Fruit fly (Drosophila melanogaster) whole organism, embryonic: ENCODE results near the gene sti.

Experiments used
- Atf-2 ChIP-seq: fragments of 200-800 bp; sonication (Bioruptor generic); optimal IDR thresholded peaks from 2 replicates; lab custom pipeline; 2016; ENCODE audit warnings: missing biosample characterization, missing genetic modification characterization
- B-H1 ChIP-seq: fragments of 200-800 bp; sonication (Bioruptor generic); IDR thresholded peaks from 3 replicates; pipeline ENCODE4 v1.3.6; 2022; ENCODE audit warnings: missing biosample characterization, missing genetic modification characterization
- CG1024 ChIP-seq: fragments of 200-800 bp; sonication (Bioruptor generic); IDR thresholded peaks from 2 replicates; pipeline ENCODE4 v1.3.6; 2022; ENCODE audit warnings: missing biosample characterization, missing genetic modification characterization
- CG11504 ChIP-seq: fragments of 200-800 bp; sonication (Bioruptor generic); optimal IDR thresholded peaks from 3 replicates; lab custom pipeline; 2019; ENCODE audit warnings: missing biosample characterization, mild to moderate bottlenecking, missing genetic modification characterization, moderate library complexity
- CG11723 ChIP-seq: fragments of 200-800 bp; sonication (Bioruptor generic); optimal IDR thresholded peaks from 2 replicates; lab custom pipeline; 2017; ENCODE audit warnings: missing biosample characterization, mild to moderate bottlenecking, missing genetic modification characterization
- CG12219 ChIP-seq: fragments of 200-800 bp; sonication (Bioruptor generic); optimal IDR thresholded peaks from 3 replicates; lab custom pipeline; 2018; ENCODE audit warnings: missing biosample characterization, mild to moderate bottlenecking, missing genetic modification characterization
- CG12236 ChIP-seq: fragments of 200-800 bp; sonication (Bioruptor generic); optimal IDR thresholded peaks from 2 replicates; lab custom pipeline; 2016; ENCODE audit warnings: missing biosample characterization, missing genetic modification characterization
- CG13296 ChIP-seq: fragments of 200-800 bp; sonication (Bioruptor generic); optimal IDR thresholded peaks from 3 replicates; lab custom pipeline; 2018; ENCODE audit warnings: missing biosample characterization, mild to moderate bottlenecking, missing genetic modification characterization
- CG13894 ChIP-seq: fragments of 200-800 bp; sonication (Bioruptor generic); optimal IDR thresholded peaks from 3 replicates; lab custom pipeline; 2018; ENCODE audit warnings: missing biosample characterization, mild to moderate bottlenecking, missing genetic modification characterization, moderate library complexity
- CG14667 ChIP-seq: fragments of 200-800 bp; sonication (Bioruptor generic); IDR thresholded peaks from 2 replicates; pipeline ENCODE4 v1.3.6; 2022; ENCODE audit warnings: missing biosample characterization, missing genetic modification characterization
- CG15601 ChIP-seq: fragments of 200-800 bp; sonication (Bioruptor generic); optimal IDR thresholded peaks from 3 replicates; lab custom pipeline; 2019; ENCODE audit warnings: missing biosample characterization, mild to moderate bottlenecking, missing genetic modification characterization, moderate library complexity
- CG16779 ChIP-seq: fragments of 200-800 bp; sonication (Bioruptor generic); IDR thresholded peaks from 2 replicates; pipeline ENCODE4 v1.3.6; 2022; ENCODE audit warnings: missing biosample characterization, missing genetic modification characterization
- CG18619 ChIP-seq: fragments of 200-800 bp; sonication (Bioruptor generic); optimal IDR thresholded peaks from 3 replicates; lab custom pipeline; 2017; ENCODE audit warnings: missing biosample characterization, mild to moderate bottlenecking, missing genetic modification characterization
- CG2875 ChIP-seq: fragments of 200-800 bp; sonication (Bioruptor generic); optimal IDR thresholded peaks from 2 replicates; lab custom pipeline; 2017; ENCODE audit warnings: missing biosample characterization, mild to moderate bottlenecking, missing genetic modification characterization, missing genetic modification reagents
- CG34224 ChIP-seq: fragments of 200-800 bp; sonication (Bioruptor generic); IDR thresholded peaks from 3 replicates; pipeline ENCODE4 v1.3.6; 2022; ENCODE audit warnings: missing biosample characterization, missing genetic modification characterization; ENCODE audit not compliant: partially characterized antibody
- CG4424 ChIP-seq: fragments of 200-800 bp; sonication (Bioruptor generic); optimal IDR thresholded peaks from 3 replicates; lab custom pipeline; 2016; ENCODE audit warnings: missing biosample characterization, missing genetic modification characterization
- CG4617 ChIP-seq: fragments of 200-800 bp; sonication (Bioruptor generic); optimal IDR thresholded peaks from 3 replicates; lab custom pipeline; 2016; ENCODE audit warnings: missing biosample characterization, missing genetic modification characterization, borderline replicate concordance
- CG4854 ChIP-seq: fragments of 200-800 bp; sonication (Bioruptor generic); optimal IDR thresholded peaks from 2 replicates; lab custom pipeline; 2016; ENCODE audit warnings: missing biosample characterization, missing genetic modification characterization, inconsistent platforms
- CG7357 ChIP-seq: fragments of 200-800 bp; sonication (Bioruptor generic); IDR thresholded peaks from 3 replicates; pipeline ENCODE4 v1.3.6; 2022; ENCODE audit warnings: missing biosample characterization, missing genetic modification characterization
- CG7556 ChIP-seq: fragments of 200-800 bp; sonication (Bioruptor generic); optimal IDR thresholded peaks from 2 replicates; lab custom pipeline; 2017; ENCODE audit warnings: missing biosample characterization, mild to moderate bottlenecking, missing genetic modification characterization
- CG7786 ChIP-seq: fragments of 200-800 bp; sonication (Bioruptor generic); optimal IDR thresholded peaks from 2 replicates; lab custom pipeline; 2016; ENCODE audit warnings: missing biosample characterization, missing genetic modification characterization
- CG8089 ChIP-seq: fragments of 200-800 bp; sonication (Bioruptor generic); optimal IDR thresholded peaks from 3 replicates; lab custom pipeline; 2016; ENCODE audit warnings: missing biosample characterization, missing genetic modification characterization
- CG8359 ChIP-seq: fragments of 200-800 bp; sonication (Bioruptor generic); optimal IDR thresholded peaks from 2 replicates; lab custom pipeline; 2017; ENCODE audit warnings: missing biosample characterization, mild to moderate bottlenecking, missing genetic modification characterization, borderline replicate concordance
- CG9797 ChIP-seq: fragments of 200-800 bp; sonication (Bioruptor generic); optimal IDR thresholded peaks from 3 replicates; lab custom pipeline; 2018; ENCODE audit warnings: missing biosample characterization, mild to moderate bottlenecking, missing genetic modification characterization
- Elba2 ChIP-seq: fragments of 200-800 bp; sonication (Bioruptor generic); optimal IDR thresholded peaks from 3 replicates; lab custom pipeline; 2016; ENCODE audit warnings: missing biosample characterization, missing genetic modification characterization
- HmgD ChIP-seq: fragments of 200-800 bp; sonication (Bioruptor generic); optimal IDR thresholded peaks from 3 replicates; lab custom pipeline; 2016; ENCODE audit warnings: missing biosample characterization, missing genetic modification characterization
- Neu2 ChIP-seq: fragments of 200-800 bp; sonication (Bioruptor generic); optimal IDR thresholded peaks from 3 replicates; lab custom pipeline; 2016; ENCODE audit warnings: missing biosample characterization, missing genetic modification characterization, borderline replicate concordance
- Oli ChIP-seq: fragments of 200-800 bp; sonication (Bioruptor generic); optimal IDR thresholded peaks from 2 replicates; lab custom pipeline; 2018; ENCODE audit warnings: missing biosample characterization, mild to moderate bottlenecking, missing genetic modification characterization, moderate library complexity
- Ptx1 ChIP-seq: fragments of 200-800 bp; sonication (Bioruptor generic); IDR thresholded peaks from 2 replicates; pipeline ENCODE4 v1.3.6; 2022; ENCODE audit warnings: missing biosample characterization, missing genetic modification characterization
- Taf1 ChIP-seq: fragments of 200-800 bp; sonication (Bioruptor generic); IDR thresholded peaks from 2 replicates; pipeline ENCODE4 v1.3.6; 2022; ENCODE audit warnings: missing biosample characterization, missing genetic modification characterization
- ac ChIP-seq: fragments of 200-800 bp; sonication (Bioruptor generic); optimal IDR thresholded peaks from 3 replicates; lab custom pipeline; 2017; ENCODE audit warnings: missing biosample characterization, mild to moderate bottlenecking, missing genetic modification characterization
- bab2 ChIP-seq: fragments of 200-800 bp; sonication (Bioruptor generic); optimal IDR thresholded peaks from 2 replicates; lab custom pipeline; 2016; ENCODE audit warnings: missing biosample characterization, missing genetic modification characterization
- bcd ChIP-seq: fragments of 200-800 bp; sonication (Bioruptor generic); optimal IDR thresholded peaks from 2 replicates; lab custom pipeline; 2017; ENCODE audit warnings: missing biosample characterization, mild to moderate bottlenecking, missing genetic modification characterization
- caup ChIP-seq: fragments of 200-800 bp; sonication (Bioruptor generic); optimal IDR thresholded peaks from 3 replicates; lab custom pipeline; 2017; ENCODE audit warnings: missing biosample characterization, mild to moderate bottlenecking, missing genetic modification characterization, moderate library complexity; ENCODE audit not compliant: severe bottlenecking
- dmrt99B ChIP-seq: fragments of 200-800 bp; sonication (Bioruptor generic); optimal IDR thresholded peaks from 2 replicates; lab custom pipeline; 2018; ENCODE audit warnings: missing biosample characterization, mild to moderate bottlenecking, missing genetic modification characterization, moderate library complexity
- dpn ChIP-seq, 2 experiments: fragments of 200-800 bp; sonication (Bioruptor generic); optimal IDR thresholded peaks; 3 replicates each; lab custom pipeline; 2016; ENCODE audit warnings: missing biosample characterization in 2 of 2, missing genetic modification characterization in 2 of 2
- eyg ChIP-seq: fragments of 200-800 bp; sonication (Bioruptor generic); optimal IDR thresholded peaks from 3 replicates; lab custom pipeline; 2016; ENCODE audit warnings: missing biosample characterization, missing genetic modification characterization
- fd96Cb ChIP-seq: fragments of 200-800 bp; sonication (Bioruptor generic); optimal IDR thresholded peaks from 2 replicates; lab custom pipeline; 2018; ENCODE audit warnings: missing biosample characterization, mild to moderate bottlenecking, missing genetic modification characterization, moderate library complexity
- hbn ChIP-seq: fragments of 200-800 bp; sonication (Bioruptor generic); IDR thresholded peaks from 2 replicates; pipeline ENCODE4 v1.3.6; 2022; ENCODE audit warnings: missing biosample characterization, missing genetic modification characterization; ENCODE audit not compliant: partially characterized antibody
- hkb ChIP-seq, 2 experiments: fragments of 200-800 bp in 1 of 2; fragments of >200 bp in 1 of 2; sonication (Bioruptor generic) in 1 of 2; IDR thresholded peaks in 1 of 2; optimal IDR thresholded peaks in 1 of 2; 2 replicates each; pipeline versions ENCODE4 v1.3.6 to Lab custom; 2017 to 2022; ENCODE audit warnings: missing biosample characterization in 1 of 2, missing genetic modification characterization in 1 of 2
- ind ChIP-seq: fragments of 200-800 bp; sonication (Bioruptor generic); optimal IDR thresholded peaks from 3 replicates; lab custom pipeline; 2016; ENCODE audit warnings: missing biosample characterization, missing genetic modification characterization
- mld ChIP-seq: fragments of 200-800 bp; sonication (Bioruptor generic); IDR thresholded peaks from 3 replicates; pipeline ENCODE4 v1.3.6; 2022; ENCODE audit warnings: missing biosample characterization, missing genetic modification characterization; ENCODE audit not compliant: partially characterized antibody
- nerfin-1 ChIP-seq: fragments of 200-800 bp; sonication (Bioruptor generic); optimal IDR thresholded peaks from 3 replicates; lab custom pipeline; 2019; ENCODE audit warnings: missing biosample characterization, mild to moderate bottlenecking, missing genetic modification characterization, moderate library complexity
- rib ChIP-seq: fragments of 200-800 bp; sonication (Bioruptor generic); IDR thresholded peaks from 2 replicates; pipeline ENCODE4 v1.3.6; 2022; ENCODE audit warnings: missing biosample characterization, missing genetic modification characterization
- sd ChIP-seq: fragments of 200-800 bp; sonication (Bioruptor generic); optimal IDR thresholded peaks from 3 replicates; lab custom pipeline; 2018; ENCODE audit warnings: missing biosample characterization, mild to moderate bottlenecking, missing genetic modification characterization, moderate library complexity
- sr ChIP-seq: fragments of 200-800 bp; sonication (Bioruptor generic); IDR thresholded peaks from 3 replicates; pipeline ENCODE4 v1.3.6; 2022; ENCODE audit warnings: missing biosample characterization, missing genetic modification characterization
- twi ChIP-seq: fragments of 200-800 bp; optimal IDR thresholded peaks from 2 replicates; lab custom pipeline; 2019; ENCODE audit warnings: missing biosample characterization, mild to moderate bottlenecking, missing genetic modification characterization, moderate library complexity
- unpg ChIP-seq: fragments of 200-800 bp; sonication (Bioruptor generic); optimal IDR thresholded peaks from 3 replicates; lab custom pipeline; 2018; ENCODE audit warnings: missing biosample characterization, mild to moderate bottlenecking, missing genetic modification characterization, moderate library complexity

sti gene

dm6 chr3L:12529431-12530007 lies 14.9 kb upstream of the sti start (continued):
- no peak for TF ChIP-seq Elba2 (GFP tag; lab: Kevin White, UChicago)
- no peak for TF ChIP-seq CG16779 (GFP tag; lab: Robert Waterston, UW)
- no peak for TF ChIP-seq CG4854 (GFP tag; lab: Kevin White, UChicago)
- peak; percentile 41; the same call in 1 of the 2 replicates for TF ChIP-seq CG14667 (GFP tag; lab: Robert Waterston, UW)
- TF ChIP-seq CG2875 (GFP tag; lab: Kevin White, UChicago) = peak; percentile 42
- peak; percentile 2 for TF ChIP-seq CG7786 (GFP tag; lab: Kevin White, UChicago)
- peak; percentile 42 for TF ChIP-seq fd96Cb
- peak; percentile 44 for TF ChIP-seq CG15601 (tag; lab: Kevin White, UChicago)
- no peak for TF ChIP-seq HmgD (GFP tag; lab: Kevin White, UChicago)
- TF ChIP-seq unpg = peak; percentile 66
- TF ChIP-seq nerfin-1 = peak; percentile 49
- no peak for TF ChIP-seq CG13894 (tag; lab: Kevin White, UChicago)
- TF ChIP-seq CG9797 (GFP tag; lab: Kevin White, UChicago) = no peak
- TF ChIP-seq rib = no peak
- TF ChIP-seq CG12219 (GFP tag; lab: Kevin White, UChicago) = peak; percentile 62
- peak; percentile 76 for TF ChIP-seq sr (GFP tag; lab: Robert Waterston, UW)
- peak; percentile 39 for TF ChIP-seq ind (GFP tag; lab: Kevin White, UChicago)
- TF ChIP-seq CG12236 (GFP tag; lab: Kevin White, UChicago) = no peak
- TF ChIP-seq ac (GFP tag; lab: Kevin White, UChicago) = no peak
- no peak for TF ChIP-seq mld (GFP tag; lab: Robert Waterston, UW)
- no peak for TF ChIP-seq CG11723 (GFP tag; lab: Kevin White, UChicago)
- TF ChIP-seq CG11504 (tag; lab: Kevin White, UChicago) = peak; percentile 72
- peak; percentile 48 for TF ChIP-seq CG8089
- TF ChIP-seq CG4424 (GFP tag; lab: Kevin White, UChicago) = peak; percentile 60
- TF ChIP-seq hbn (GFP tag; lab: Robert Waterston, UW) = no peak
- peak; percentile 19 for TF ChIP-seq caup (GFP tag; lab: Kevin White, UChicago)
- 0 out of 3 replicates have a peak, but pooled peaks have one; percentile 29 for TF ChIP-seq CG7357 (GFP tag; lab: Robert Waterston, UW)
- peak; percentile 30 for TF ChIP-seq CG8359 (GFP tag; lab: Kevin White, UChicago)
- TF ChIP-seq B-H1 (GFP tag; lab: Robert Waterston, UW) = peak; percentile 26; the same call in 1 of the 3 replicates
- TF ChIP-seq sd (tag; lab: Kevin White, UChicago) = no peak
- TF ChIP-seq CG4617 (GFP tag; lab: Kevin White, UChicago) = no peak
- peak; percentile 63 for TF ChIP-seq Oli
- TF ChIP-seq Taf1 (GFP tag; lab: Robert Waterston, UW) = 0 out of 2 replicates have a peak, but pooled peaks have one; percentile 7
- peak; percentile 12 for TF ChIP-seq twi (tag; lab: Kevin White, UChicago)
- TF ChIP-seq CG18619 (GFP tag; lab: Kevin White, UChicago) = peak; percentile 21
- peak; percentile 12 for TF ChIP-seq eyg (GFP tag; lab: Kevin White, UChicago)
- peak; percentile 29 to 34 for TF ChIP-seq dpn (GFP tag; optimal IDR thresholded peaks at IDR 0.05; lab: Kevin White, UChicago)
- peak; percentile 25 for TF ChIP-seq bcd (GFP tag; lab: Kevin White, UChicago)
- peak; percentile 58; the same call in 1 of the 2 replicates for TF ChIP-seq CG1024 (GFP tag; lab: Robert Waterston, UW)
- TF ChIP-seq CG7556 = peak; percentile 8
- TF ChIP-seq Atf-2 = peak; percentile 13
- TF ChIP-seq Ptx1 (GFP tag; lab: Robert Waterston, UW) = peak; percentile 26; the same call in 1 of the 2 replicates
- TF ChIP-seq dmrt99B (tag; lab: Kevin White, UChicago) = peak; percentile 67
- TF ChIP-seq CG34224 (GFP tag; lab: Robert Waterston, UW) = 0 out of 3 replicates have a peak, but pooled peaks have one; percentile 14
- TF ChIP-seq CG13296 (GFP tag; lab: Kevin White, UChicago) = peak; percentile 1
- no peak for TF ChIP-seq hkb (optimal IDR thresholded peaks at IDR 0.05; lab: Kevin White, UChicago)
- peak; percentile 80 for TF ChIP-seq hkb (GFP tag; IDR thresholded peaks at IDR 0.05; lab: Robert Waterston, UW)
- TF ChIP-seq Neu2 (GFP tag; lab: Kevin White, UChicago) = no peak
- TF ChIP-seq bab2 (GFP tag; lab: Kevin White, UChicago) = no peak
